Fruit fly (Drosophila melanogaster): Measurements from ENCODE around the gene CG1271.

Gene CG1271

dm6 chr3L:3083329-3084083 lies 31.2 kb downstream of the CG1271 start (continued):
- TF ChIP-seq CG8944 (GFP tag; optimal IDR thresholded peaks at IDR 0.05) (peak; percentile 3), CrebB (tag; optimal IDR thresholded peaks at IDR 0.05) (peak; percentile 78), CG16863 (GFP tag; optimal IDR thresholded peaks at IDR 0.05) (peak; percentile 58), CG1832 (GFP tag; optimal IDR thresholded peaks at IDR 0.05) (no peak), gfzf (GFP tag; optimal IDR thresholded peaks at IDR 0.05) (no peak), B-H2 (GFP tag; optimal IDR thresholded peaks at IDR 0.05) (peak; percentile 16), CG17612 (GFP tag; IDR thresholded peaks at IDR 0.05) (0 out of 2 replicates have a peak, but pooled peaks have one; percentile 31), nmo (GFP tag; optimal IDR thresholded peaks at IDR 0.05) (no peak), repo (GFP tag; optimal IDR thresholded peaks at IDR 0.05) (peak; percentile 29), CG7271 (tag; optimal IDR thresholded peaks at IDR 0.05) (no peak), pzg (GFP tag; optimal IDR thresholded peaks at IDR 0.05) (peak; percentile 13), Stat92E (GFP tag; optimal IDR thresholded peaks at IDR 0.05) (no peak), CG12236 (GFP tag; optimal IDR thresholded peaks at IDR 0.05) (peak; percentile 33), CG4404 (GFP tag; IDR thresholded peaks at IDR 0.05) (no peak), CG3838 (GFP tag; optimal IDR thresholded peaks at IDR 0.05) (peak; percentile 70), disco-r (GFP tag; optimal IDR thresholded peaks at IDR 0.05) (no peak), HLHmδ (GFP tag; optimal IDR thresholded peaks at IDR 0.05) (peak; percentile 93), CG11695 (GFP tag; IDR thresholded peaks at IDR 0.05) (peak; percentile 33; the same call in 1 of the 3 replicates), CG6791 (GFP tag; IDR thresholded peaks at IDR 0.05; ENCODE audit: partially characterized antibody) (peak; percentile 67; the same call in 1 of the 3 replicates), sim (GFP tag; IDR thresholded peaks at IDR 0.05) (no peak), CG14860 (GFP tag; IDR thresholded peaks at IDR 0.05; ENCODE audit: partially characterized antibody) (no peak), CHES-1-like (GFP tag; optimal IDR thresholded peaks at IDR 0.05) (peak; percentile 50), usp (GFP tag; optimal IDR thresholded peaks at IDR 0.05) (no peak), esg (GFP tag; conservative IDR thresholded peaks at IDR 0.05) (no peak), CG4424 (GFP tag; optimal IDR thresholded peaks at IDR 0.05) (peak; percentile 55)

DNA sequence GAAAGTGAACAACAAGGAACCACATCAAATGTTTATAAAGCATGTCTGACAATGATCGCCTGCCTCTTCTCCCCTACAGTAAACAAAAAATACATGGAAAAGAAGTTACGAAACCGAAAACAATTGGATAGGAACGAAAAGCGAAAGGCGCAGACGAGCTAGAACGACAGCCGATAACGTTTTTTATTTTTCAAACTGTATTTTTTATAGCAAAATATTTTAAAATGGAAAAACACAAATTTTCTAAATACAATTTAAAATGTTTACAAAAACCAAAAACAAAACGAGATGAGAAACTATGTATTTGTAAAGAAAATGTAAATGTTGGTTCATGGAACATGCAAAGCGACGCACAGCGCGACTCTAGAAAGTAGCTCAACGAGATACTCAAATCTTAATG lies 36.7 kb downstream of the CG1271 start:
- TF ChIP-seq sens (GFP tag) (peak; percentile 59), CG2889 (GFP tag; IDR thresholded peaks at IDR 0.05) (no peak)

- TF ChIP-seq CG3847 (GFP tag; IDR thresholded peaks at IDR 0.05) (peak; percentile 47), CG12659 (GFP tag; optimal IDR thresholded peaks at IDR 0.05) (peak; percentile 31), CG3163 (GFP tag; optimal IDR thresholded peaks at IDR 0.05) (peak; percentile 31), CG11504 (tag; optimal IDR thresholded peaks at IDR 0.05) (no peak), Sox102F (GFP tag; optimal IDR thresholded peaks at IDR 0.05) (no peak), lbe (GFP tag; optimal IDR thresholded peaks at IDR 0.05) (peak; percentile 48), CG12236 (GFP tag; optimal IDR thresholded peaks at IDR 0.05) (no peak), Scr (GFP tag; IDR thresholded peaks at IDR 0.05; ENCODE audit: partially characterized antibody) (peak; percentile 25; the same call in 1 of the 2 replicates), CG4730 (GFP tag; IDR thresholded peaks at IDR 0.05) (peak; percentile 14; the same call in 1 of the 2 replicates), CG11456 (GFP tag; IDR thresholded peaks at IDR 0.05) (0 out of 3 replicates have a peak, but pooled peaks have one; percentile 34), MTF-1 (GFP tag; optimal IDR thresholded peaks at IDR 0.05; ENCODE audit: borderline replicate concordance) (peak; percentile 28), CG8765 (GFP tag; IDR thresholded peaks at IDR 0.05) (0 out of 2 replicates have a peak, but pooled peaks have one; percentile 5), CG11696 (GFP tag; IDR thresholded peaks at IDR 0.05) (no peak), Rfx (GFP tag; IDR thresholded peaks at IDR 0.05) (peak; percentile 52; the same call in 1 of the 2 replicates), trh (GFP tag; optimal IDR thresholded peaks at IDR 0.05) (no peak), CG13123 (GFP tag; optimal IDR thresholded peaks at IDR 0.05) (no peak), CG1233 (GFP tag; optimal IDR thresholded peaks at IDR 0.05) (peak; percentile 32), CG10209 (GFP tag; optimal IDR thresholded peaks at IDR 0.05) (peak; percentile 70), CG4854 (GFP tag; optimal IDR thresholded peaks at IDR 0.05) (peak; percentile 61), disco-r (GFP tag; optimal IDR thresholded peaks at IDR 0.05) (no peak), Med (GFP tag) (peak; percentile 89)
These were observed 38.4 kb downstream of the CG1271 start for dm6 chr3L:3090581-3091345.
